Worm (Caenorhabditis elegans) whole organism, L4 larva: ENCODE data around the gene F34H10.3.

Experiments used
- F26F4.8 ChIP-seq: fragments of 200-800 bp; sonication (Bioruptor generic); conservative IDR thresholded peaks from 2 replicates; pipeline ENCODE4 v1.3.6; 2022; ENCODE audit warnings: missing genetic modification characterization, missing compliant biosample characterization
- F37D6.2 ChIP-seq: sonication (generic microtip); optimal IDR thresholded peaks from 2 replicates; lab custom pipeline; 2016; ENCODE audit warnings: mild to moderate bottlenecking, missing genetic modification characterization, missing compliant biosample characterization
- T20F7.1 ChIP-seq: fragments of 200-800 bp; sonication (Bioruptor generic); optimal IDR thresholded peaks from 2 replicates; lab custom pipeline; 2018; ENCODE audit warnings: mild to moderate bottlenecking, missing genetic modification characterization, missing compliant biosample characterization
- T26A8.4 ChIP-seq: fragments of 200-800 bp; sonication (Bioruptor generic); IDR thresholded peaks from 2 replicates; pipeline ENCODE4 v1.3.6; 2022; ENCODE audit warnings: missing genetic modification characterization, missing compliant biosample characterization
- Y105C5A.15 ChIP-seq: fragments of 200-800 bp; sonication (Bioruptor generic); IDR thresholded peaks from 2 replicates; pipeline ENCODE4 v1.3.6; 2022; ENCODE audit warnings: missing genetic modification characterization, missing compliant biosample characterization
- Y48G9A.11 ChIP-seq: fragments of 200-800 bp; sonication (Bioruptor generic); IDR thresholded peaks from 2 replicates; pipeline ENCODE4 v1.3.6; 2022; ENCODE audit warnings: missing genetic modification reagents, missing genetic modification characterization, missing compliant biosample characterization
- aha-1 ChIP-seq: fragments of 150-350 bp; peaks from one replicate; lab custom pipeline; 2014; ENCODE audit warnings: missing biosample characterization, missing genetic modification characterization
- aly-2 ChIP-seq: sonication (generic microtip); optimal IDR thresholded peaks from 2 replicates; lab custom pipeline; 2018; ENCODE audit warnings: missing biosample characterization, missing genetic modification characterization
- ceh-32 ChIP-seq: sonication (generic microtip); optimal IDR thresholded peaks from 2 replicates; lab custom pipeline; 2016; ENCODE audit warnings: mild to moderate bottlenecking, missing genetic modification characterization, missing compliant biosample characterization; ENCODE audit not compliant: poor library complexity
- ceh-62 ChIP-seq: sonication (generic microtip); optimal IDR thresholded peaks from 2 replicates; lab custom pipeline; 2017; ENCODE audit warnings: missing biosample characterization, missing genetic modification characterization
- ctbp-1 ChIP-seq: fragments of 200-800 bp; sonication (Bioruptor generic); IDR thresholded peaks from 2 replicates; pipeline ENCODE4 v1.3.6; 2022; ENCODE audit warnings: missing genetic modification reagents, missing genetic modification characterization, missing compliant biosample characterization
- daf-16 ChIP-seq, 3 experiments: sonication (generic microtip); optimal IDR thresholded peaks; 2 replicates each; lab custom pipeline; 2016 to 2017; ENCODE audit warnings: missing genetic modification characterization in 3 of 3, missing genetic modification reagents in 3 of 3, mild to moderate bottlenecking in 2 of 3, missing compliant biosample characterization in 2 of 3, missing biosample characterization in 1 of 3, moderate library complexity in 1 of 3
- dmd-6 ChIP-seq: fragments of 200-800 bp; sonication (Bioruptor generic); IDR thresholded peaks from 2 replicates; pipeline ENCODE4 v1.3.6; 2022; ENCODE audit warnings: missing genetic modification reagents, missing genetic modification characterization, missing compliant biosample characterization
- dmd-8 ChIP-seq: fragments of 200-800 bp; sonication (Bioruptor generic); IDR thresholded peaks from 2 replicates; pipeline ENCODE4 v1.3.6; 2022; ENCODE audit warnings: missing genetic modification characterization, missing compliant biosample characterization
- dpl-1 ChIP-seq: fragments of 150-350 bp; optimal IDR thresholded peaks from 2 replicates; lab custom pipeline; 2014; ENCODE audit warnings: missing biosample characterization, missing genetic modification reagents, missing genetic modification characterization
- dve-1 ChIP-seq: sonication (generic microtip); optimal IDR thresholded peaks from 2 replicates; lab custom pipeline; 2017; ENCODE audit warnings: antibody characterized with exemption, mild to moderate bottlenecking, missing genetic modification characterization, missing compliant biosample characterization; ENCODE audit not compliant: insufficient read depth
- egl-43 ChIP-seq: fragments of 200-800 bp; sonication (Bioruptor generic); IDR thresholded peaks from 2 replicates; pipeline ENCODE4 v1.3.6; 2022; ENCODE audit warnings: missing genetic modification reagents, missing genetic modification characterization, missing compliant biosample characterization
- fos-1 ChIP-seq: fragments of 150-350 bp; optimal IDR thresholded peaks from 2 replicates; lab custom pipeline; 2014; ENCODE audit warnings: missing biosample characterization, missing genetic modification characterization
- hlh-11 ChIP-seq: fragments of 200-800 bp; sonication (Bioruptor generic); optimal IDR thresholded peaks from 2 replicates; lab custom pipeline; 2018; ENCODE audit warnings: mild to moderate bottlenecking, missing genetic modification characterization, missing compliant biosample characterization
- hlh-30 ChIP-seq: sonication (generic microtip); optimal IDR thresholded peaks from 2 replicates; lab custom pipeline; 2017; ENCODE audit warnings: antibody characterized with exemption, mild to moderate bottlenecking, missing genetic modification characterization, missing compliant biosample characterization; ENCODE audit not compliant: insufficient read depth
- jun-1 ChIP-seq: fragments of 150-350 bp; optimal IDR thresholded peaks from 2 replicates; lab custom pipeline; 2014; ENCODE audit warnings: missing biosample characterization, missing genetic modification reagents, missing genetic modification characterization
- lin-13 ChIP-seq: fragments of 150-350 bp; optimal IDR thresholded peaks from 2 replicates; lab custom pipeline; 2014; ENCODE audit warnings: missing biosample characterization, missing genetic modification reagents, missing genetic modification characterization
- lin-38 ChIP-seq: fragments of 200-800 bp; sonication (Bioruptor generic); IDR thresholded peaks from 2 replicates; pipeline ENCODE4 v1.3.6; 2022; ENCODE audit warnings: missing genetic modification reagents, missing genetic modification characterization, missing compliant biosample characterization
- lin-39 ChIP-seq: fragments of 150-350 bp; optimal IDR thresholded peaks from 2 replicates; lab custom pipeline; 2014; ENCODE audit warnings: missing biosample characterization, missing genetic modification reagents, missing genetic modification characterization
- lsy-2 ChIP-seq, 2 experiments: fragments of 150-350 bp in 1 of 2; sonication (generic microtip) in 1 of 2; optimal IDR thresholded peaks; 2 replicates each; lab custom pipeline; 2014 to 2017; ENCODE audit warnings: missing biosample characterization in 2 of 2, missing genetic modification characterization in 2 of 2
- madf-5 ChIP-seq, 2 experiments: fragments of 200-800 bp; sonication (Bioruptor generic); IDR thresholded peaks; 2 replicates each; pipeline ENCODE4 v1.3.6; 2022; ENCODE audit warnings: missing compliant biosample characterization in 2 of 2, missing genetic modification characterization in 2 of 2
- mdl-1 ChIP-seq, 2 experiments: fragments of 150-350 bp in 1 of 2; sonication (generic microtip) in 1 of 2; optimal IDR thresholded peaks; 2 replicates each; lab custom pipeline; 2014 to 2017; ENCODE audit warnings: missing biosample characterization in 2 of 2, missing genetic modification characterization in 2 of 2
- mep-1 ChIP-seq: fragments of 150-350 bp; sonication (generic microtip); optimal IDR thresholded peaks from 3 replicates; lab custom pipeline; 2014; ENCODE audit warnings: missing biosample characterization, missing genetic modification characterization
- nhr-102 ChIP-seq: sonication (generic microtip); optimal IDR thresholded peaks from 2 replicates; lab custom pipeline; 2016; ENCODE audit warnings: mild to moderate bottlenecking, missing genetic modification characterization, moderate library complexity, missing compliant biosample characterization
- nhr-11 ChIP-seq: fragments of 150-350 bp; optimal IDR thresholded peaks from 2 replicates; lab custom pipeline; 2014; ENCODE audit warnings: missing biosample characterization, missing genetic modification characterization
- nhr-237 ChIP-seq: sonication (generic microtip); optimal IDR thresholded peaks from 2 replicates; lab custom pipeline; 2017; ENCODE audit warnings: missing biosample characterization, missing genetic modification characterization
- nhr-25 ChIP-seq: sonication (generic microtip); optimal IDR thresholded peaks from 2 replicates; lab custom pipeline; 2017; ENCODE audit warnings: missing genetic modification characterization, mild to moderate bottlenecking, missing compliant biosample characterization, antibody characterized with exemption, moderate library complexity, borderline replicate concordance; ENCODE audit not compliant: insufficient read depth
- nhr-28 ChIP-seq: fragments of 150-350 bp; optimal IDR thresholded peaks from 2 replicates; lab custom pipeline; 2014; ENCODE audit warnings: missing biosample characterization, missing genetic modification characterization
- nhr-42 ChIP-seq: fragments of 200-800 bp; sonication (Bioruptor generic); IDR thresholded peaks from 2 replicates; pipeline ENCODE4 v1.3.6; 2022; ENCODE audit warnings: missing genetic modification characterization, missing compliant biosample characterization
- nhr-77 ChIP-seq: fragments of 150-350 bp; optimal IDR thresholded peaks from 2 replicates; lab custom pipeline; 2014; ENCODE audit warnings: missing biosample characterization, missing genetic modification characterization
- php-3 ChIP-seq: fragments of 200-800 bp; sonication (Bioruptor generic); IDR thresholded peaks from 2 replicates; pipeline ENCODE4 v1.3.6; 2022; ENCODE audit warnings: missing genetic modification reagents, missing genetic modification characterization, missing compliant biosample characterization
- pqm-1 ChIP-seq: sonication (generic microtip); optimal IDR thresholded peaks from 2 replicates; lab custom pipeline; 2017; ENCODE audit warnings: missing biosample characterization, missing genetic modification characterization
- saeg-2 ChIP-seq: fragments of 200-800 bp; sonication (Bioruptor generic); IDR thresholded peaks from 2 replicates; pipeline ENCODE4 v1.3.6; 2022; ENCODE audit warnings: missing genetic modification reagents, missing genetic modification characterization, missing compliant biosample characterization
- sdz-12 ChIP-seq: fragments of 200-800 bp; sonication (Bioruptor generic); optimal IDR thresholded peaks from 2 replicates; lab custom pipeline; 2018; ENCODE audit warnings: mild to moderate bottlenecking, missing genetic modification characterization, missing compliant biosample characterization
- set-16 ChIP-seq: fragments of 200-800 bp; sonication (Bioruptor generic); IDR thresholded peaks from 2 replicates; pipeline ENCODE4 v1.3.6; 2022; ENCODE audit warnings: missing genetic modification reagents, missing genetic modification characterization, missing compliant biosample characterization
- skn-1 ChIP-seq: fragments of 150-350 bp; optimal IDR thresholded peaks from 2 replicates; lab custom pipeline; 2014; ENCODE audit warnings: missing biosample characterization, missing genetic modification characterization
- snpc-1.2 ChIP-seq: fragments of 200-800 bp; sonication (Bioruptor generic); IDR thresholded peaks from 2 replicates; pipeline ENCODE4 v1.3.6; 2022; ENCODE audit warnings: missing genetic modification reagents, missing genetic modification characterization, missing compliant biosample characterization
- tag-97 ChIP-seq: fragments of 200-800 bp; sonication (Bioruptor generic); IDR thresholded peaks from 2 replicates; pipeline ENCODE4 v1.3.6; 2022; ENCODE audit warnings: missing genetic modification characterization, missing compliant biosample characterization
- unc-62 ChIP-seq, 3 experiments: fragments of 150-350 bp in 1 of 3; sonication (generic microtip); optimal IDR thresholded peaks in 2 of 3; peaks in 1 of 3; 1 replicate in 1 of 3; 2 replicates in 2 of 3; lab custom pipeline; 2014 to 2017; ENCODE audit warnings: missing biosample characterization in 3 of 3, missing genetic modification characterization in 3 of 3, missing genetic modification reagents in 3 of 3, missing genotype in 1 of 3
- zip-11 ChIP-seq: fragments of 200-800 bp; sonication (Bioruptor generic); IDR thresholded peaks from 2 replicates; pipeline ENCODE4 v1.3.6; 2022; ENCODE audit warnings: missing genetic modification characterization, missing compliant biosample characterization
- ztf-11 ChIP-seq: fragments of 150-350 bp; optimal IDR thresholded peaks from 2 replicates; lab custom pipeline; 2014; ENCODE audit warnings: missing biosample characterization, missing genetic modification characterization

The F34H10.3 gene

ce11 chrX:9634925-9635324 is at the start of gene F34H10.3:
Gene F34H10.3 (minus strand): TSS chrX:9635025.
- peak; percentile 11 for TF ChIP-seq aha-1
- no peak for TF ChIP-seq F26F4.8 (GFP tag; lab: Robert Waterston, UW)
- TF ChIP-seq lin-39 (tag; lab: Kevin White, UChicago) = no peak
- TF ChIP-seq nhr-25 (tag; lab: Kevin White, UChicago) = no peak

ce11 chrX:9680119-9680682 is 45.4 kb upstream of the F34H10.3 start, which contains the start of gene ifp-1:
Gene ifp-1 (minus strand): TSS chrX:9680169.
- no peak for TF ChIP-seq daf-16 (GFP tag; optimal IDR thresholded peaks at IDR 0.05; lab: Kevin White, UChicago)
- peak; percentile 65 for TF ChIP-seq daf-16 (tag; optimal IDR thresholded peaks at IDR 0.05; lab: Kevin White, UChicago)
- TF ChIP-seq hlh-30 = peak; percentile 48
- peak; percentile 79; the same call in 1 of the 2 replicates for TF ChIP-seq php-3 (GFP tag; lab: Robert Waterston, UW)
- TF ChIP-seq unc-62 (GFP tag; optimal IDR thresholded peaks at IDR 0.05 in 1 of 2; lab: Kevin White, UChicago) = peak in 1 of 2 experiments; percentile 73
- TF ChIP-seq unc-62 (tag; optimal IDR thresholded peaks at IDR 0.05; lab: Kevin White, UChicago) = no peak
- no peak for TF ChIP-seq Y48G9A.11 (GFP tag; lab: Robert Waterston, UW)
- TF ChIP-seq pqm-1 = peak; percentile 92
- TF ChIP-seq nhr-11 = no peak
- peak; percentile 49 for TF ChIP-seq nhr-28 (tag; lab: Kevin White, UChicago)
- TF ChIP-seq dmd-6 = peak; percentile 74
- no peak for TF ChIP-seq skn-1 (tag; lab: Kevin White, UChicago)
- TF ChIP-seq dve-1 = peak; percentile 41
- TF ChIP-seq aha-1 = peak; percentile 11
- no peak for TF ChIP-seq ctbp-1 (GFP tag; lab: Robert Waterston, UW)

ce11 chrX:9679427-9679826 is 44.6 kb upstream of the F34H10.3 start:
- TF ChIP-seq T26A8.4 (no peak), egl-43 (GFP tag; lab: Robert Waterston, UW) (no peak), Y48G9A.11 (GFP tag; lab: Robert Waterston, UW) (no peak), nhr-77 (tag; lab: Kevin White, UChicago) (peak; percentile 1), mep-1 (tag; lab: Kevin White, UChicago) (no peak), lsy-2 (tag; optimal IDR thresholded peaks at IDR 0.05; lab: Kevin White, UChicago) (no peak), lin-38 (GFP tag; lab: Robert Waterston, UW) (no peak), aly-2 (tag; lab: Kevin White, UChicago) (no peak), tag-97 (GFP tag; lab: Robert Waterston, UW) (no peak), lin-13 (GFP tag; lab: Kevin White, UChicago) (no peak), ztf-11 (tag; lab: Kevin White, UChicago) (no peak), set-16 (GFP tag; lab: Robert Waterston, UW) (no peak), saeg-2 (no peak), Y105C5A.15 (GFP tag; lab: Robert Waterston, UW) (no peak), F37D6.2 (tag; lab: Kevin White, UChicago) (no peak), zip-11 (GFP tag; lab: Robert Waterston, UW) (no peak), hlh-11 (tag; lab: Kevin White, UChicago) (peak; percentile 45), daf-16 (GFP tag; optimal IDR thresholded peaks at IDR 0.05; lab: Kevin White, UChicago) (no peak), daf-16 (tag; optimal IDR thresholded peaks at IDR 0.05; lab: Kevin White, UChicago) (peak; percentile 85), nhr-102 (tag; lab: Kevin White, UChicago) (no peak), nhr-11 (no peak), dmd-8 (no peak), madf-5 (GFP tag; IDR thresholded peaks at IDR 0.05; lab: Robert Waterston, UW) (no peak), unc-62 (GFP tag; optimal IDR thresholded peaks at IDR 0.05 in 1 of 2; lab: Kevin White, UChicago) (no peak), unc-62 (tag; optimal IDR thresholded peaks at IDR 0.05; lab: Kevin White, UChicago) (no peak), dve-1 (peak; percentile 51), nhr-42 (GFP tag; lab: Robert Waterston, UW) (no peak), dpl-1 (no peak), mdl-1 (tag; optimal IDR thresholded peaks at IDR 0.05; lab: Kevin White, UChicago) (no peak), T20F7.1 (GFP tag; lab: Kevin White, UChicago) (no peak), sdz-12 (GFP tag; lab: Kevin White, UChicago) (no peak), pqm-1 (peak; percentile 75), fos-1 (tag; lab: Kevin White, UChicago) (no peak), snpc-1.2 (no peak), jun-1 (tag; lab: Kevin White, UChicago) (no peak), ceh-62 (no peak), ceh-32 (tag; lab: Kevin White, UChicago) (no peak), nhr-237 (tag; lab: Kevin White, UChicago) (no peak)
